Worm (Caenorhabditis elegans): Measurements from ENCODE around the gene best-1.

DNA sequence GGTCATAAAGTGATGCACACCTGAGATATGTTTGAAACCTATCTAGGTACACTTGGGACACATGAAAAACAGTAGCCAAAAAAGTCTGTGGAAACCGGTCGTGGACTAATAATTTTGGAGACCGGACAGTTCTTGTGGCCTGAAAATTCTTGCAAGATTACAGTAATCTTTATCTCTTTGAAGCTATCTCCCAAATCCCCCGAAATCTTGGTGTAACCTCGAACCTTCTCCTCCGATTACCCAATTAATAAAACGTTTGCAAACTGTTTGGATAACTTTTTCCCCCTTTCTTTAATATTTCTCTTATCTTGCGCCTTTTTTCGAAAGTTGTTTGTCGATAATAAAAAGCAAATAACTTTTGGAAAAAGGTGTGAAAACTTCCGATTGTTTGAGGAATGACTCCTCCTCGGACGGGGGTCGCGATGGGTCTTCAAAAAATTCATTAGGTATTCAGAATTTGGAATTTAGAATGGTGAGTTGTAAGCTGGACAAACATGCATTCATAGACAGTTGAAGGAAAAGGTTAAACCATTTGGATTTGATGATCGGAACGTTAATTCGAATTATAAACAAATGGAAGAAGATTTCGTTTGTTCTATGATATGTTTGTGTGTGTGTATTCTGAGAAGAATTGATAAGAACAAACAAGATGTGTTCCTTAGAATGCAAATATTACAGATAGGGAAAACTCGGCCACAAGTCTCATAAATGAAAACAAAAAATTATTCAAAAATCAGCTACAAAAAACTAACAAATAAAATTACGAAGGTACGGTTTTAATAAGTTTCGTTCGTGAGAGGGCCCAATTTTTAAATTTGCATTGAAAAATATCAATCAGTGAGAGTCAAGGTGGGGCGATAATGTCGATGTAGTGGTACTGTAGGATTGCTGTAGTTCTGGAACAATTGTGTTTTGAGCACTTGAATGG lies 26.5 kb downstream of the best-1 start:
- no peak for TF ChIP-seq tab-1 (GFP tag; IDR thresholded peaks at IDR 0.05)
- TF ChIP-seq ref-1 (GFP tag; conservative IDR thresholded peaks at IDR 0.05): no peak
